Worm (Caenorhabditis elegans) whole organism, early embryonic: ENCODE data around the gene B0507.2.

ENCODE experiments used
- B0310.2 ChIP-seq: sonication (generic microtip); optimal IDR thresholded peaks from 2 replicates; lab custom pipeline; 2016; ENCODE audit warnings: mild to moderate bottlenecking, missing genetic modification characterization, missing compliant biosample characterization
- aly-1 ChIP-seq: sonication (generic microtip); optimal IDR thresholded peaks from 2 replicates; lab custom pipeline; 2016; ENCODE audit warnings: missing genetic modification characterization, missing compliant biosample characterization
- ama-1 ChIP-seq: fragments of 150-350 bp; optimal IDR thresholded peaks from 2 replicates; lab custom pipeline; 2014
- ceh-13 ChIP-seq: fragments of 200-800 bp; sonication (Bioruptor generic); optimal IDR thresholded peaks from 2 replicates; lab custom pipeline; 2018; ENCODE audit warnings: mild to moderate bottlenecking, missing genetic modification characterization, missing compliant biosample characterization
- ceh-36 ChIP-seq: sonication (generic microtip); optimal IDR thresholded peaks from 2 replicates; lab custom pipeline; 2016; ENCODE audit warnings: missing genetic modification characterization, inconsistent platforms, missing compliant biosample characterization
- ets-7 ChIP-seq: sonication (generic microtip); optimal IDR thresholded peaks from 2 replicates; lab custom pipeline; 2016; ENCODE audit warnings: missing genotype, missing genetic modification characterization, missing compliant biosample characterization
- flt-1 ChIP-seq: fragments of 200-800 bp; sonication (Bioruptor generic); IDR thresholded peaks from 2 replicates; pipeline ENCODE4 v1.3.6; 2022; ENCODE audit warnings: missing genetic modification characterization, missing compliant biosample characterization
- hmbx-1 ChIP-seq: sonication (generic microtip); optimal IDR thresholded peaks from 2 replicates; lab custom pipeline; 2016; ENCODE audit warnings: mild to moderate bottlenecking, missing genetic modification characterization, missing compliant biosample characterization
- hmg-4 ChIP-seq: fragments of 200-800 bp; sonication (Bioruptor generic); optimal IDR thresholded peaks from 2 replicates; lab custom pipeline; 2018; ENCODE audit warnings: mild to moderate bottlenecking, missing genetic modification characterization, missing compliant biosample characterization
- hnd-1 ChIP-seq: sonication (generic microtip); optimal IDR thresholded peaks from 2 replicates; lab custom pipeline; 2016; ENCODE audit warnings: missing genetic modification characterization, missing compliant biosample characterization
- pes-1 ChIP-seq: fragments of 200-800 bp; sonication (Bioruptor generic); IDR thresholded peaks from 2 replicates; pipeline ENCODE4 v1.3.6; 2022; ENCODE audit warnings: missing genetic modification reagents, missing genetic modification characterization, missing compliant biosample characterization
- scrt-1 ChIP-seq: fragments of 200-800 bp; sonication (Bioruptor generic); IDR thresholded peaks from 2 replicates; pipeline ENCODE4 v1.3.6; 2022; ENCODE audit warnings: missing genetic modification characterization, missing compliant biosample characterization
- sea-1 ChIP-seq: fragments of 200-800 bp; sonication (Bioruptor generic); conservative IDR thresholded peaks from 2 replicates; pipeline ENCODE4 v1.3.6; 2022; ENCODE audit warnings: missing genetic modification characterization, missing compliant biosample characterization
- tbx-11 ChIP-seq: fragments of 200-800 bp; sonication (Bioruptor generic); IDR thresholded peaks from 2 replicates; pipeline ENCODE4 v1.3.6; 2022; ENCODE audit warnings: missing genetic modification characterization, missing compliant biosample characterization

- TF ChIP-seq ama-1 (lab: Kevin White, UChicago) = no peak
- TF ChIP-seq hnd-1 (tag; lab: Kevin White, UChicago) = no peak
- no peak for TF ChIP-seq scrt-1 (GFP tag; lab: Robert Waterston, UW)
- TF ChIP-seq ceh-36 (tag; lab: Kevin White, UChicago) = no peak
- TF ChIP-seq sea-1 (GFP tag; lab: Robert Waterston, UW) = no peak
- TF ChIP-seq pes-1 (GFP tag; lab: Robert Waterston, UW) = no peak
- TF ChIP-seq ets-7 (tag; lab: Kevin White, UChicago) = no peak
- TF ChIP-seq hmg-4 (GFP tag; lab: Kevin White, UChicago) = no peak
- TF ChIP-seq flt-1 (GFP tag; lab: Robert Waterston, UW) = no peak
- TF ChIP-seq hmbx-1 (tag; lab: Kevin White, UChicago) = no peak
- no peak for TF ChIP-seq aly-1 (tag; lab: Kevin White, UChicago)
- no peak for TF ChIP-seq ceh-13
- TF ChIP-seq tbx-11 = no peak
- TF ChIP-seq B0310.2 (tag; lab: Kevin White, UChicago) = no peak
Measured at ce11 chrV:8800978-8801559, 26.9 kb downstream of the B0507.2 start, which contains the start of gene magu-2.
